Worm (Caenorhabditis elegans): ENCODE data around the gene vkmt-1.
"Not testable (repeated sequence)": the region's sequence is repeated elsewhere in the genome, so short reads cannot be mapped to it uniquely, and the experiment has no call there.

The vkmt-1 gene

DNA sequence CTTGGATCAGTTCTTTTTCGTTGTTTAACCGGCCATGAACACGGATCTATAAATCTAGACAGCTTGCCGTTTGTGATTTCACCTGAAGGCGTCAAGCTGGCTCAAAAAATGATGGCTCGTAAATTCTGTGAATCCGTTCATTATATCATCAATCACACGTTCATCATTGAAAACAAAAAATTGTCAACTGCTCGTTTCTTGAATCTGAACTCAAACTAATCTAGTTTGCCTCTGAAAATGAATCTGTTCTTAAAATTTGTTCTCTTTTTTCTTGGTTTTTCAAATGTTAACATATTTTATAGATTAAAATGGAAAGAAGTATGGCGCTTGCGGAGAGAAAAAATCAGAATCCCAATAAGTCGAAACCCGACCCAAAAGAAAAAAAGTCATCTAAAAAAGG, 12.2 kb downstream of the vkmt-1 start, which contains the start of gene C42C1.8:
Gene C42C1.8 (plus strand): TSS at position 301 of the 400 bp plus-strand sequence.
- TF ChIP-seq ref-1 (GFP tag; conservative IDR thresholded peaks at IDR 0.05) (no peak), tab-1 (GFP tag; IDR thresholded peaks at IDR 0.05) (no peak), cog-1 (tag; optimal IDR thresholded peaks at IDR 0.05) (no peak), T22C8.4 (GFP tag; IDR thresholded peaks at IDR 0.05) (no peak)

DNA sequence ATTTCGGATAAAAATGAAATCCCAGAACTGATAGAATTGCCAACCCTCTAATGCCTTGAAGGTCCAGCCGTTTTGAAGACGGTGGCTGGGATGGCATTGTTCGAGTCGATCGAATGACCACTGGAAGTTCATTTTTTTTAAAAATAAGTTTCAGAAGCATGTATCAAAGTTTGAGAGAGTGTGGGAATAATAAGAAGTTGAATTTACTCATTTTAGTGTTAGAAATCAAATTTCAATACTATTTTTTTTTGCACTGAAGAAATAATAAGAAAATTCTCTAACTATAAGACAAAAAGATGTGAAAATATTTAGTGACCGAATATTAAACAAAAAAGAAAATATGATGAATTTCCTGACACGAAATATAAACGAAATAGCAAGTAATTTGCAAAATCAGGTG, 22.6 kb downstream of the vkmt-1 start, which contains the start of gene oac-59:
Gene oac-59 (minus strand): TSS at position 101 of the 400 bp plus-strand sequence.
- no peak for TF ChIP-seq klf-2 (GFP tag; conservative IDR thresholded peaks at IDR 0.05)
- TF ChIP-seq cog-1 (tag; optimal IDR thresholded peaks at IDR 0.05), result no peak
- no peak for TF ChIP-seq med-1 (GFP tag; optimal IDR thresholded peaks at IDR 0.05; ENCODE audit: insufficient read depth)
- no peak for TF ChIP-seq tab-1 (GFP tag; IDR thresholded peaks at IDR 0.05)

DNA sequence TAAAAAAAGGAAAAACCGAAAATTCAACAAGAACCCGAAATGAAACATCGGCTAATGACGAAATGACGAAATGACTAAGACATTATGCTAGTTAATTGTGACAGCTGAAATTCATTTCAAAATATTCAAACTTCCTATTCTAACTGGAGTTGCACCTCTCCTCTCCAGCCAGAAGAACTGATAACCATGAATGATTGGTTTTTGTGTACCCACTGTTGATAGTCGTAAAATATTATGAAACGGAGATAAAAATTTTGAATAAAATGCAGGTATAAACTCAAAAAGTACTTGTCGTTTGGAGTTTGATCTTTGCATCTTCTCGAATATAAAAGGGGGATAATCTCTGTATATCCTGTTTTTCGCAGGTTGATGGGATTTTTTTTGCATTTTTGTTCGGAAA, 24.4 kb downstream of the vkmt-1 start:
- TF ChIP-seq T22C8.4 (GFP tag; IDR thresholded peaks at IDR 0.05) (no peak), med-1 (GFP tag; optimal IDR thresholded peaks at IDR 0.05; ENCODE audit: insufficient read depth) (no peak), cog-1 (tag; optimal IDR thresholded peaks at IDR 0.05) (no peak), ref-1 (GFP tag; conservative IDR thresholded peaks at IDR 0.05) (no peak), ztf-29 (GFP tag; IDR thresholded peaks at IDR 0.05) (no peak), flt-1 (GFP tag; IDR thresholded peaks at IDR 0.05) (no peak), klf-2 (GFP tag; conservative IDR thresholded peaks at IDR 0.05) (no peak), tab-1 (GFP tag; IDR thresholded peaks at IDR 0.05) (no peak), ztf-23 (GFP tag; IDR thresholded peaks at IDR 0.05) (no peak)

DNA sequence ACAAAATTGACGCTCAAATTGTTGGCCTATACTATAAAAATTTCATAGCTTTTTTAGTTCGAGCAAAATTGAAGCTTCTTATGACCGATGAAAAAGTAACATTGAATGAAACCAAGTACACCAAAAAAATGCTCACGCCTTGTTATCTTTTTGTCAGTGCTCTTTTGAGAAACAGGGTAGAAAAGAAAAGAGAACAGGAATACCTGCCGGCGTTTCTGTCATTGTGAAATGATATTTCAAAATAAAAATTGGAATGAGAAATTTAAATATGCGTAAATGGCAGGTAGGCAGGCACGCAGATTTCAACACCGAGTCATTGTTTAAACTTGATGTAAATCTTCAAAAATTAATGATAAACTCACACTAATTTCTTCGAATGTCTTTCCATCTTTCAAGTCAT, 26.2 kb downstream of the vkmt-1 start:
- TF ChIP-seq tab-1 (GFP tag; IDR thresholded peaks at IDR 0.05) (no peak), ref-1 (GFP tag; conservative IDR thresholded peaks at IDR 0.05) (no peak), flt-1 (GFP tag; IDR thresholded peaks at IDR 0.05) (no peak), cog-1 (tag; optimal IDR thresholded peaks at IDR 0.05) (no peak), ztf-29 (GFP tag; IDR thresholded peaks at IDR 0.05) (no peak), ztf-23 (GFP tag; IDR thresholded peaks at IDR 0.05) (no peak), klf-2 (GFP tag; conservative IDR thresholded peaks at IDR 0.05) (no peak), med-1 (GFP tag; optimal IDR thresholded peaks at IDR 0.05; ENCODE audit: insufficient read depth) (no peak), T22C8.4 (GFP tag; IDR thresholded peaks at IDR 0.05) (no peak)

DNA sequence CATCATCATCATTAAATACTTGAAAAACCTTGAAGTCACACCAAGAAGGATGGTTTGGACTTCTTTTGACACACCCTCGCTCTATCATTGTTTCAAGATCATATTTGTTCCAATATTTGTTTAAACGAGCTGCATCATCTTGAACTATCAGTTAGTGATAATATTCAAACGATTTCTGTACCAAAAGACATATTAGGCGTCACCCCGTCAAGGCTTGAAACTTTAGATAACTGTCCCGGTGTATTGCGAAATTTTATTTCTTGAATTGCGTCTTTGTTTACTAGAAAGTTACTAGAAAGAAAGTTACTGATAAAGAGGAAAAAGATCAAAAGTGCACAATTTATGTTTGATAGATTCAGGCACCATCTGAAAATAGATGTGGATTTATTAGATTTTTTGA, 27.4 kb downstream of the vkmt-1 start:
- no peak for TF ChIP-seq tab-1 (GFP tag; IDR thresholded peaks at IDR 0.05)
- no peak for TF ChIP-seq cog-1 (tag; optimal IDR thresholded peaks at IDR 0.05)
- no peak for TF ChIP-seq flt-1 (GFP tag; IDR thresholded peaks at IDR 0.05)
- TF ChIP-seq klf-2 (GFP tag; conservative IDR thresholded peaks at IDR 0.05), result no peak
- TF ChIP-seq ztf-23 (GFP tag; IDR thresholded peaks at IDR 0.05), result no peak
- no peak for TF ChIP-seq ref-1 (GFP tag; conservative IDR thresholded peaks at IDR 0.05)
- TF ChIP-seq T22C8.4 (GFP tag; IDR thresholded peaks at IDR 0.05), result no peak
- no peak for TF ChIP-seq med-1 (GFP tag; optimal IDR thresholded peaks at IDR 0.05; ENCODE audit: insufficient read depth)
- TF ChIP-seq ztf-29 (GFP tag; IDR thresholded peaks at IDR 0.05), result no peak

DNA sequence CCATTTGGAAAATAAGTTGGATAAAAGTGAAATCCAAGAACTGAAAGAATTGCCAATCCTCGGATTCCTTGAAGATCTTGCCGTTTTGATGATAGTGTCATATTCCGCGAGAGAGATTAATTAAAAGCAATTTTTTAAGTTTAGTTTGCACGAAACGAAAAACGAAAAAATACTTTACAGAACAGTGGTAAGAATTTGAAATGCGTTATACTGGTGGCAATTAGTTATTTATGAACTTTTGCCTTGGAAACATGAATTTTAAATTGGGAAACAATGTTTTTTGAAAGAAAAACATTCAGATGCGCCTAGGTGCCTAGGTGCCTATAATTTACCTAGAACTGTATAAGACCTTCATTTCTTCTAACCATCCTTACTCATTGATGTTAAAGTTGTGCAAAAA, 29.2 kb downstream of the vkmt-1 start, which contains the start of gene oac-57:
Gene oac-57 (minus strand): TSS at position 101 of the 400 bp plus-strand sequence.
- no peak for TF ChIP-seq ref-1 (GFP tag; conservative IDR thresholded peaks at IDR 0.05)

DNA sequence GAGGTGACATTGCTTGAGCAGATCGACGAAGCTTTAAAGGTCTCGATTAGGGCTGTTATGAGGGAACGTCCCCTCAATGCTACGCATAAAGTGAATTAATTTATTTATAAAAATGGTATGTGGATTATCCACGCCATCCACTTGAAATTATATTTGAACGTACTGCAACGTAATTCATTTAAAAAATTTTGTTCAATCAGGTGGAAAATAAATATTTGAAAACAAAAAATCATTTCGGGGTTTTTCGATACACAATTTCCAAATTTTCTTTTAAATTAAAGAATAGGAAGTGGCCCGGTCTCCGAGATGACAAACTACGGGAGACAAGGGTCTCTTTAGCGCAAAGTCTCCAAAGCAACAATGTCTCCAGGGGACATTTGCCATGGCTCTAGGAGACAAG, 33.1 kb downstream of the vkmt-1 start, which contains the start of gene oac-58:
Gene oac-58 (minus strand): TSS at position 101 of the 400 bp plus-strand sequence.
- TF ChIP-seq klf-2 (GFP tag; conservative IDR thresholded peaks at IDR 0.05) (no peak), T22C8.4 (GFP tag; IDR thresholded peaks at IDR 0.05) (no peak), tab-1 (GFP tag; IDR thresholded peaks at IDR 0.05) (no peak), flt-1 (GFP tag; IDR thresholded peaks at IDR 0.05) (no peak), med-1 (GFP tag; optimal IDR thresholded peaks at IDR 0.05; ENCODE audit: insufficient read depth) (no peak), ref-1 (GFP tag; conservative IDR thresholded peaks at IDR 0.05) (no peak), cog-1 (tag; optimal IDR thresholded peaks at IDR 0.05) (no peak), ztf-29 (GFP tag; IDR thresholded peaks at IDR 0.05) (no peak), ztf-23 (GFP tag; IDR thresholded peaks at IDR 0.05) (no peak)

DNA sequence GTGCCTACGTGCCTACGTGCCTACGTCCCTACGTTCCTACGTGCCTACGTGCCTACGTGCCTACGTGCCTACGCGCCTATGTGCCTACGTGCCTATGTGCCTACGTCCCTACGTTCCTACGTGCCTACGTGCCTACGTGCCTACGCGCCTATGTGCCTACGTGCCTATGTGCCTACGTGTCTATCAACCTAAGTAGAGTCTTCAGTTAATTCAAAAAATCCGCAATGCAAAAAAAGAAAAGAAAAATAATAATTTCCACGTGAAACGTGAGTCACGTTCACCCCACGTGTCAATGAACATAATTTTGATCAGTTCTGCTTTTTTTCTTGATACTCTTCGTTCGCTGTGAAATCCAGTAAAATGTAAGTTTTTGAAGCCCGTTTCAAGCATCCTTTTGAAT, 48.4 kb downstream of the vkmt-1 start, which contains the start of gene F19B6.3:
Gene F19B6.3 (plus strand): TSS at position 301 of the 400 bp plus-strand sequence.
- TF ChIP-seq cog-1 (tag; optimal IDR thresholded peaks at IDR 0.05); flt-1 (GFP tag; IDR thresholded peaks at IDR 0.05); T22C8.4 (GFP tag; IDR thresholded peaks at IDR 0.05): not testable (repeated sequence)
